Worm (Caenorhabditis elegans) whole organism, L3 larva: ENCODE results near the gene chil-11.

Source experiments
- ZK546.5 ChIP-seq: sonication (generic microtip); optimal IDR thresholded peaks from 2 replicates; lab custom pipeline; 2017; ENCODE audit warnings: missing biosample characterization, missing genetic modification characterization
- elt-1 ChIP-seq: fragments of 150-350 bp; optimal IDR thresholded peaks from 2 replicates; lab custom pipeline; 2014; ENCODE audit warnings: missing biosample characterization, missing genetic modification characterization
- elt-3 ChIP-seq, 3 experiments: fragments of 150-350 bp in 1 of 3; sonication (generic microtip) in 2 of 3; optimal IDR thresholded peaks; 2 replicates in 2 of 3; 4 replicates in 1 of 3; lab custom pipeline; 2014 to 2017; ENCODE audit warnings: missing biosample characterization in 3 of 3, missing genetic modification characterization in 3 of 3
- nhr-237 ChIP-seq: fragments of 150-350 bp; optimal IDR thresholded peaks from 2 replicates; lab custom pipeline; 2014; ENCODE audit warnings: missing biosample characterization, missing genetic modification characterization
- nhr-28 ChIP-seq: fragments of 150-350 bp; optimal IDR thresholded peaks from 2 replicates; lab custom pipeline; 2014; ENCODE audit warnings: missing biosample characterization, missing genetic modification characterization
- zag-1 ChIP-seq: fragments of 150-350 bp; optimal IDR thresholded peaks from 2 replicates; lab custom pipeline; 2014; ENCODE audit warnings: missing biosample characterization, missing genetic modification characterization

DNA sequence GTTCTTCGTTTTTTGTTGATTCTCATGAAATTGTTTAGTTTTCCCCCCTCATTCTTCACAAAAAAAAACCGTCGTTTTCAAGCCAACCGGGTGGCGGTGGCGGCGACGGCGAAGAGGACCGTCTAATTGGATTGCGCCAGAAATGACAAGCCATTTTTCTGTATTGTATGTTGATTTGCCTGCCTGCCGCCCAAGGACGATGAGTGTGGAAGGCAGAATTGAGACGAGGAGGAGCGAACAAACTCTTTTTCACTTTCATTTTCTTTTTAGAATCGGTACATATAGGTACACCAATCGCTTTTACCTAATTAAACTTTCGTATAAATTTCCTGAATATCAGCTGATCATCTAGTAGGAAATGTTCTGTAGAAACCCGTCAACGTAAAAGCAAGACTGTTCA, 39.5 kb upstream of the chil-11 start:
- TF ChIP-seq nhr-28 (tag; lab: Kevin White, UChicago) (no peak), nhr-237 (tag; lab: Kevin White, UChicago) (no peak), ZK546.5 (tag; lab: Kevin White, UChicago) (no peak), elt-1 (tag; lab: Kevin White, UChicago) (no peak), elt-3 (tag; optimal IDR thresholded peaks at IDR 0.05; lab: Kevin White, UChicago) (no peak), zag-1 (tag; lab: Kevin White, UChicago) (no peak)
